Worm (Caenorhabditis elegans) whole organism, L2 larva: ENCODE results near the gene phat-6.
A peak's percentile ranks its signal among the peaks of the same experiment; 100 is the strongest.

Experiments used
- F13H6.1 ChIP-seq: sonication (generic microtip); optimal IDR thresholded peaks from 2 replicates; lab custom pipeline; 2016; ENCODE audit warnings: missing genetic modification characterization, missing compliant biosample characterization
- R02D3.7 ChIP-seq: fragments of 150-350 bp; optimal IDR thresholded peaks from 2 replicates; lab custom pipeline; 2014; ENCODE audit warnings: missing biosample characterization, missing genetic modification characterization
- Y55F3AM.14 ChIP-seq: fragments of 200-800 bp; sonication (Bioruptor generic); optimal IDR thresholded peaks from 2 replicates; lab custom pipeline; 2018; ENCODE audit warnings: mild to moderate bottlenecking, missing genetic modification characterization, missing compliant biosample characterization
- ZK546.5 ChIP-seq: sonication (generic microtip); optimal IDR thresholded peaks from 2 replicates; lab custom pipeline; 2017; ENCODE audit warnings: missing biosample characterization, missing genetic modification characterization
- alr-1 ChIP-seq: fragments of 150-350 bp; optimal IDR thresholded peaks from 2 replicates; lab custom pipeline; 2014; ENCODE audit warnings: missing biosample characterization, missing genetic modification characterization
- aly-2 ChIP-seq: fragments of 150-350 bp; optimal IDR thresholded peaks from 2 replicates; lab custom pipeline; 2014; ENCODE audit warnings: missing biosample characterization, missing genetic modification characterization
- ama-1 ChIP-seq: fragments of 150-350 bp; optimal IDR thresholded peaks from 2 replicates; lab custom pipeline; 2018; ENCODE audit warnings: inconsistent platforms
- blmp-1 ChIP-seq: sonication (generic microtip); optimal IDR thresholded peaks from 2 replicates; lab custom pipeline; 2017; ENCODE audit warnings: missing genetic modification characterization, mild to moderate bottlenecking, missing compliant biosample characterization, antibody characterized with exemption, moderate library complexity; ENCODE audit not compliant: insufficient read depth
- ceh-82 ChIP-seq: fragments of 150-350 bp; optimal IDR thresholded peaks from 2 replicates; lab custom pipeline; 2014; ENCODE audit warnings: missing biosample characterization, missing genetic modification characterization
- crh-2 ChIP-seq: sonication (generic microtip); optimal IDR thresholded peaks from 2 replicates; lab custom pipeline; 2017; ENCODE audit warnings: missing biosample characterization, missing genetic modification characterization
- egl-27 ChIP-seq: sonication (generic microtip); optimal IDR thresholded peaks from 3 replicates; lab custom pipeline; 2017; ENCODE audit warnings: missing biosample characterization, missing genetic modification reagents, missing genetic modification characterization
- elt-3 ChIP-seq: sonication (generic microtip); optimal IDR thresholded peaks from 2 replicates; lab custom pipeline; 2017; ENCODE audit warnings: missing biosample characterization, missing genetic modification characterization
- fos-1 ChIP-seq: fragments of 150-350 bp; optimal IDR thresholded peaks from 2 replicates; lab custom pipeline; 2014; ENCODE audit warnings: missing biosample characterization, missing genetic modification characterization
- gmeb-1 ChIP-seq: fragments of 150-350 bp; optimal IDR thresholded peaks from 2 replicates; lab custom pipeline; 2014; ENCODE audit warnings: missing biosample characterization, missing genetic modification characterization
- lin-11 ChIP-seq: fragments of 150-350 bp; sonication (generic microtip); optimal IDR thresholded peaks from 2 replicates; lab custom pipeline; 2014; ENCODE audit warnings: missing biosample characterization, missing genetic modification characterization, inconsistent platforms, mixed read lengths
- lin-13 ChIP-seq: fragments of 150-350 bp; optimal IDR thresholded peaks from 2 replicates; lab custom pipeline; 2014; ENCODE audit warnings: missing biosample characterization, missing genetic modification reagents, missing genetic modification characterization
- lin-39 ChIP-seq: fragments of 150-350 bp; optimal IDR thresholded peaks from 2 replicates; lab custom pipeline; 2014; ENCODE audit warnings: missing biosample characterization, missing genetic modification reagents, missing genetic modification characterization
- lsy-2 ChIP-seq, 2 experiments: fragments of 150-350 bp in 1 of 2; sonication (generic microtip) in 1 of 2; optimal IDR thresholded peaks; 2 replicates each; lab custom pipeline; 2014 to 2017; ENCODE audit warnings: missing biosample characterization in 2 of 2, missing genetic modification characterization in 2 of 2
- mab-5 ChIP-seq: fragments of 150-350 bp; optimal IDR thresholded peaks from 2 replicates; lab custom pipeline; 2014; ENCODE audit warnings: missing biosample characterization, missing genetic modification characterization
- mdl-1 ChIP-seq, 2 experiments: fragments of 150-350 bp in 1 of 2; sonication (generic microtip) in 1 of 2; optimal IDR thresholded peaks; 2 replicates each; lab custom pipeline; 2017; ENCODE audit warnings: missing biosample characterization in 2 of 2, missing genetic modification characterization in 2 of 2
- nhr-10 ChIP-seq: sonication (generic microtip); optimal IDR thresholded peaks from 2 replicates; lab custom pipeline; 2017; ENCODE audit warnings: missing biosample characterization, missing genetic modification characterization
- nhr-12 ChIP-seq: fragments of 150-350 bp; optimal IDR thresholded peaks from 2 replicates; lab custom pipeline; 2014; ENCODE audit warnings: missing biosample characterization, missing genetic modification characterization
- nhr-129 ChIP-seq: fragments of 150-350 bp; optimal IDR thresholded peaks from 2 replicates; lab custom pipeline; 2014; ENCODE audit warnings: missing biosample characterization, missing genetic modification characterization
- nhr-21 ChIP-seq: fragments of 150-350 bp; optimal IDR thresholded peaks from 2 replicates; lab custom pipeline; 2014; ENCODE audit warnings: missing biosample characterization, missing genetic modification characterization
- nhr-237 ChIP-seq: fragments of 150-350 bp; optimal IDR thresholded peaks from 2 replicates; lab custom pipeline; 2014; ENCODE audit warnings: missing biosample characterization, missing genetic modification characterization
- nhr-25 ChIP-seq: fragments of 150-350 bp; sonication (generic microtip); optimal IDR thresholded peaks from 3 replicates; lab custom pipeline; 2014; ENCODE audit warnings: missing biosample characterization, missing genetic modification characterization
- nhr-6 ChIP-seq: fragments of 150-350 bp; optimal IDR thresholded peaks from 2 replicates; lab custom pipeline; 2014; ENCODE audit warnings: missing biosample characterization, missing genetic modification characterization
- nhr-77 ChIP-seq: fragments of 150-350 bp; optimal IDR thresholded peaks from 2 replicates; lab custom pipeline; 2014; ENCODE audit warnings: missing biosample characterization, missing genetic modification characterization
- peb-1 ChIP-seq: fragments of 150-350 bp; optimal IDR thresholded peaks from 2 replicates; lab custom pipeline; 2014; ENCODE audit warnings: missing biosample characterization, missing genetic modification characterization
- sem-4 ChIP-seq: fragments of 150-350 bp; optimal IDR thresholded peaks from 2 replicates; lab custom pipeline; 2014; ENCODE audit warnings: missing biosample characterization, missing genetic modification reagents, missing genetic modification characterization
- skn-1 ChIP-seq: sonication (generic microtip); optimal IDR thresholded peaks from 2 replicates; lab custom pipeline; 2017; ENCODE audit warnings: missing biosample characterization, missing genetic modification characterization
- sma-3 ChIP-seq: sonication (generic microtip); optimal IDR thresholded peaks from 2 replicates; lab custom pipeline; 2016; ENCODE audit warnings: missing genetic modification reagents, missing genetic modification characterization, missing compliant biosample characterization
- sma-9 ChIP-seq, 2 experiments: fragments of 150-350 bp in 1 of 2; sonication (generic microtip) in 1 of 2; optimal IDR thresholded peaks; 2 replicates each; lab custom pipeline; 2014 to 2016; ENCODE audit warnings: missing genetic modification characterization in 2 of 2, mild to moderate bottlenecking in 1 of 2, missing biosample characterization in 1 of 2, missing compliant biosample characterization in 1 of 2, missing genetic modification reagents in 1 of 2, moderate library complexity in 1 of 2
- snpc-4 ChIP-seq: fragments of 150-350 bp; optimal IDR thresholded peaks from 2 replicates; lab custom pipeline; 2014; ENCODE audit warnings: missing biosample characterization, missing genetic modification characterization
- unc-39 ChIP-seq: fragments of 150-350 bp; optimal IDR thresholded peaks from 2 replicates; lab custom pipeline; 2014; ENCODE audit warnings: missing biosample characterization, missing genetic modification characterization
- unc-55 ChIP-seq: fragments of 150-350 bp; sonication (generic microtip); optimal IDR thresholded peaks from 3 replicates; lab custom pipeline; 2014; ENCODE audit warnings: missing biosample characterization, missing genetic modification reagents, missing genetic modification characterization
- zag-1 ChIP-seq: fragments of 150-350 bp; optimal IDR thresholded peaks from 2 replicates; lab custom pipeline; 2014; ENCODE audit warnings: missing biosample characterization, missing genetic modification characterization
- ztf-11 ChIP-seq: sonication (generic microtip); optimal IDR thresholded peaks from 2 replicates; lab custom pipeline; 2017; ENCODE audit warnings: missing biosample characterization, missing genetic modification characterization

Gene phat-6

DNA sequence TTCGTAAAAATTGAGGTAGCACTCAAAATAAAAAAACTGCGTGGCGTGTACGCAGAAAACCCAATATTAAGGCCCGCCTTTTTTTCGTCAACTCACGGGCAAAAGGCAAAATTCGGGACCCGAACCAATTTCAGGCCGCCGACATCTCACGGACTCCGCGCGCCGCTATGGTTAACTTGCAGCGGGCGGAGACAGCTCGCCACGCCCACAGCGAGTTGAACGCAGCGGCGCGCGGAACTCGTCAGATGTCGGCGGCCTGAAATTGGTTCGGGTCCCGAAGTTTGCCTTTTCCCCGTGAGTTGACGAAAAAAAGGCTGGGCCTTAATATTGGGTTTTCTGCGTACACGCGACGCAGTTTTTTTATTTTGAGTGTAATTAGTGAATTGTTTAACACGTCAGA is 26.9 kb upstream of the phat-6 start:
- TF ChIP-seq mdl-1 (tag; optimal IDR thresholded peaks at IDR 0.05; lab: Kevin White, UChicago) (no peak), mab-5 (no peak), zag-1 (tag; lab: Kevin White, UChicago) (no peak), aly-2 (tag; lab: Kevin White, UChicago) (no peak), nhr-77 (no peak), peb-1 (tag; lab: Kevin White, UChicago) (no peak), ama-1 (lab: Kevin White, UChicago) (no peak), lin-11 (tag; lab: Kevin White, UChicago) (no peak), nhr-237 (tag; lab: Kevin White, UChicago) (no peak), nhr-12 (no peak), R02D3.7 (tag; lab: Kevin White, UChicago) (no peak), unc-55 (GFP tag; lab: Kevin White, UChicago) (no peak), F13H6.1 (tag; lab: Kevin White, UChicago) (no peak), nhr-129 (tag; lab: Kevin White, UChicago) (no peak), fos-1 (tag; lab: Kevin White, UChicago) (no peak)

DNA sequence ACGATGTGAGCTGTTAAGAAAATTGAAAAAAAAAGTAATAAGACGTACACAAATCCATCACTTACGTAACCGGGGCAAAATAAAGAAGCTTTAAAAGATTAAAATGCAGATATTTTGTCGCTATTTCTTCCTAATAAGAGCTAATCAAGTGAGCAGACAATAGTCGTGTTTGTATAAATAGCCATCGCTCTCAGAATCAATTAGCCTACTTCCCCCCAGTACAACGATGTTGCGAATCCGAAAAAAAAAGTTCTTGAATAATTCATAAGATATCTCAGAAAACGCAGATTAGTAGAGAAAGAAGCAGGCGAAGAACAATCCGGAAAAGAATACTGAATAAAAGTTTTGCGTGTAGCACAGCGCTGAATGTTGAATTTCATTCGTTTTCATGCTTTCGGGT is 21.1 kb upstream of the phat-6 start:
- no peak for TF ChIP-seq F13H6.1 (tag; lab: Kevin White, UChicago)
- no peak for TF ChIP-seq mdl-1 (tag; optimal IDR thresholded peaks at IDR 0.05; lab: Kevin White, UChicago)
- TF ChIP-seq lin-39 (tag; lab: Kevin White, UChicago) = no peak
- peak; percentile 21 for TF ChIP-seq sma-9 (GFP tag; optimal IDR thresholded peaks at IDR 0.05; lab: Kevin White, UChicago)
- TF ChIP-seq sma-9 (tag; optimal IDR thresholded peaks at IDR 0.05; lab: Kevin White, UChicago) = no peak
- TF ChIP-seq skn-1 (tag; lab: Kevin White, UChicago) = no peak
- TF ChIP-seq zag-1 (tag; lab: Kevin White, UChicago) = no peak
- peak; percentile 1 for TF ChIP-seq unc-55 (GFP tag; lab: Kevin White, UChicago)

DNA sequence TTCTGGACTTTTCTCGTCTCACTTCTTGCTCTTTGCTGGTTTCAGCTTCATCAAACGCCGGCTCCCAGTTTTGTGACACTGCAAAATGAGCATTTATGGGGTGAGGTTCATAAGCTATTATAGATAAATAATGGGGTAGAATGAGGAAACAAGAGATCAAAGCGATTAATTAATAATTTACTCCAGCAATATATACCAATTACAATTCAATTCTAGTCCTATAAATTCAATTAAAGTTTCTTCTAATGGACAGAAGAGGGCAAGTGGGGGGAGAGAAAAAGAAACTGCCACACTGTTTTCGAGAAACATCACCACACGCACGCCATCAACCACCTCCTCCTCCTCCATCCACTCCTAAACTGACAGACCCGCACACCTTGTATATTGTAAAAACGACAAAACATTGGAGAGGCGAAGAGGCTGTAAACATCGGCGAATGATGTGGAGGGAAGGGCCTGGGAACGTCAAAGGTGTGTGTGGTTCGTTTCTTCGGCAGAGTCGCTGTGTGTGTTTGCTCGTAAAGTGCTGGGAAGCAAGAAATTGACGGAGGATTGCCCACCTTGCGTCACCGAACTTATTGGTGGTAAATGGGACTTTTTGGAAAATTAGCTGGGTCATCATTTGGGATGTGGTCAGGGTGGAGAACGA is 19.1 kb upstream of the phat-6 start, which contains the start of the genes H03A11.13 and famk-1:
H03A11.13 (minus strand) TSS at position 51 of the 648 bp plus-strand sequence.
famk-1 (minus strand) TSS at position 78 of the 648 bp plus-strand sequence.
- TF ChIP-seq nhr-10 (tag; lab: Kevin White, UChicago) (no peak), gmeb-1 (tag; lab: Kevin White, UChicago) (no peak), elt-3 (no peak), ztf-11 (tag; lab: Kevin White, UChicago) (no peak), aly-2 (tag; lab: Kevin White, UChicago) (no peak), nhr-77 (no peak), lin-39 (tag; lab: Kevin White, UChicago) (no peak), snpc-4 (no peak), ZK546.5 (tag; lab: Kevin White, UChicago) (no peak), blmp-1 (no peak), lsy-2 (tag; optimal IDR thresholded peaks at IDR 0.05; lab: Kevin White, UChicago) (no peak), lin-11 (tag; lab: Kevin White, UChicago) (no peak), R02D3.7 (tag; lab: Kevin White, UChicago) (no peak), egl-27 (no peak), ceh-82 (tag; lab: Kevin White, UChicago) (no peak), fos-1 (tag; lab: Kevin White, UChicago) (no peak), zag-1 (tag; lab: Kevin White, UChicago) (no peak), mab-5 (no peak), nhr-6 (no peak), nhr-25 (no peak)

DNA sequence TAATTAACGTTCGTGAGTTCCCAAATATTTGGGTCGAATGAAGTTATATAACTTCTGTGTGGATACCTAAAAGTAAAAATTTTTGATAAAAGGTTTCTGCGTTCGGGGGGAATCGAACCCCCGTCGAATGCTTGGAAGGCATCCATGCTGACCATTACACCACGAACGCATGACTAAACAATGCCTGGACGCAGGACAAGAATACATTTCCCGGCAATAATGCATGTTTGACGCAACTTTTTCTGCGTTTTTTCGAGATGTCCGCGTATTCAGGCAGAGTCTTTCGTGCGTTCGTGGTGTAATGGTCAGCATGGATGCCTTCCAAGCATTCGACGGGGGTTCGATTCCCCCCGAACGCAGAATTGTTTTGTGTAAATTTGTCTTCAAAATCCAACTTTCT is 6.5 kb upstream of the phat-6 start:
- no peak for TF ChIP-seq alr-1 (tag; lab: Kevin White, UChicago)
- no peak for TF ChIP-seq mab-5
- TF ChIP-seq nhr-6 = no peak
- peak; percentile 59 for TF ChIP-seq gmeb-1 (tag; lab: Kevin White, UChicago)
- no peak for TF ChIP-seq elt-3
- peak; percentile 66 for TF ChIP-seq sma-3 (GFP tag; lab: Kevin White, UChicago)
- TF ChIP-seq zag-1 (tag; lab: Kevin White, UChicago) = no peak
- TF ChIP-seq crh-2 (tag; lab: Kevin White, UChicago) = peak; percentile 17
- peak; percentile 51 for TF ChIP-seq nhr-129 (tag; lab: Kevin White, UChicago)
- TF ChIP-seq sma-9 (GFP tag; optimal IDR thresholded peaks at IDR 0.05; lab: Kevin White, UChicago) = peak; percentile 75
- no peak for TF ChIP-seq sma-9 (tag; optimal IDR thresholded peaks at IDR 0.05; lab: Kevin White, UChicago)
- TF ChIP-seq sem-4 (tag; lab: Kevin White, UChicago) = peak; percentile 26
- no peak for TF ChIP-seq ceh-82 (tag; lab: Kevin White, UChicago)
- peak; percentile 48 for TF ChIP-seq Y55F3AM.14 (GFP tag; lab: Kevin White, UChicago)
- peak; percentile 32 for TF ChIP-seq lin-11 (tag; lab: Kevin White, UChicago)
- TF ChIP-seq fos-1 (tag; lab: Kevin White, UChicago) = peak; percentile 48
- peak in 1 of 2 experiments; percentile 61 for TF ChIP-seq lsy-2 (tag; optimal IDR thresholded peaks at IDR 0.05; lab: Kevin White, UChicago)
- no peak for TF ChIP-seq aly-2 (tag; lab: Kevin White, UChicago)
- peak; percentile 15 for TF ChIP-seq nhr-77
- TF ChIP-seq unc-39 (tag; lab: Kevin White, UChicago) = no peak
- peak; percentile 25 for TF ChIP-seq lin-13 (GFP tag; lab: Kevin White, UChicago)
- TF ChIP-seq egl-27 = peak; percentile 46
- TF ChIP-seq nhr-12 = no peak
- no peak for TF ChIP-seq nhr-237 (tag; lab: Kevin White, UChicago)
- peak; percentile 65 for TF ChIP-seq unc-55 (GFP tag; lab: Kevin White, UChicago)
- peak; percentile 66 for TF ChIP-seq nhr-21 (tag; lab: Kevin White, UChicago)
- TF ChIP-seq F13H6.1 (tag; lab: Kevin White, UChicago) = peak; percentile 39
